Fruit fly (Drosophila melanogaster) whole organism, embryonic: ENCODE measurements around the gene CG10211.

Experiments
- Blimp-1 ChIP-seq: fragments of 200-800 bp; sonication (Bioruptor generic); optimal IDR thresholded peaks from 3 replicates; lab custom pipeline; 2018; ENCODE audit warnings: missing biosample characterization, missing genetic modification characterization, mild to moderate bottlenecking, moderate library complexity, missing genetic modification reagents
- CG10274 ChIP-seq: fragments of 200-800 bp; sonication (Bioruptor generic); optimal IDR thresholded peaks from 3 replicates; lab custom pipeline; 2017; ENCODE audit warnings: missing biosample characterization, mild to moderate bottlenecking, missing genetic modification characterization
- CG10366 ChIP-seq: fragments of 200-800 bp; sonication (Bioruptor generic); IDR thresholded peaks from 2 replicates; pipeline ENCODE4 v1.3.6; 2022; ENCODE audit warnings: missing biosample characterization, missing genetic modification characterization
- CG10979 ChIP-seq: fragments of 200-800 bp; sonication (Bioruptor generic); optimal IDR thresholded peaks from 2 replicates; lab custom pipeline; 2018; ENCODE audit warnings: missing biosample characterization, mild to moderate bottlenecking, missing genetic modification characterization, moderate library complexity
- CG11093 ChIP-seq: fragments of 200-800 bp; sonication (Bioruptor generic); IDR thresholded peaks from 3 replicates; pipeline ENCODE4 v1.3.6; 2022; ENCODE audit warnings: missing biosample characterization, missing genetic modification characterization
- CG11247 ChIP-seq: fragments of 200-800 bp; sonication (Bioruptor generic); IDR thresholded peaks from 2 replicates; pipeline ENCODE4 v1.3.6; 2022; ENCODE audit warnings: missing biosample characterization, missing genetic modification characterization
- CG1233 ChIP-seq: fragments of 200-800 bp; sonication (Bioruptor generic); optimal IDR thresholded peaks from 4 replicates; lab custom pipeline; 2018; ENCODE audit warnings: missing biosample characterization, mild to moderate bottlenecking, missing genetic modification characterization
- CG1529 ChIP-seq: fragments of 200-800 bp; sonication (Bioruptor generic); optimal IDR thresholded peaks from 3 replicates; lab custom pipeline; 2018; ENCODE audit warnings: missing biosample characterization, missing genetic modification characterization
- CG15696 ChIP-seq: fragments of 200-800 bp; sonication (Bioruptor generic); optimal IDR thresholded peaks from 2 replicates; lab custom pipeline; 2019; ENCODE audit warnings: missing biosample characterization, mild to moderate bottlenecking, missing genetic modification characterization, moderate library complexity
- CG1603 ChIP-seq: fragments of 200-800 bp; sonication (Bioruptor generic); optimal IDR thresholded peaks from 2 replicates; lab custom pipeline; 2019; ENCODE audit warnings: missing biosample characterization, mild to moderate bottlenecking, missing genetic modification characterization, moderate library complexity
- CG1647 ChIP-seq: fragments of 200-800 bp; sonication (Bioruptor generic); optimal IDR thresholded peaks from 3 replicates; lab custom pipeline; 2016; ENCODE audit warnings: missing biosample characterization, missing genetic modification characterization
- CG2116 ChIP-seq: fragments of 200-800 bp; sonication (Bioruptor generic); optimal IDR thresholded peaks from 3 replicates; lab custom pipeline; 2018; ENCODE audit warnings: missing biosample characterization, mild to moderate bottlenecking, missing genetic modification characterization
- CG2199 ChIP-seq: fragments of 200-800 bp; sonication (Bioruptor generic); IDR thresholded peaks from 3 replicates; pipeline ENCODE4 v1.3.6; 2022; ENCODE audit warnings: missing biosample characterization, missing genetic modification characterization
- CG4730 ChIP-seq: fragments of 200-800 bp; sonication (Bioruptor generic); IDR thresholded peaks from 2 replicates; pipeline ENCODE4 v1.3.6; 2022; ENCODE audit warnings: missing biosample characterization, missing genetic modification characterization
- CG5953 ChIP-seq: fragments of 200-800 bp; sonication (Bioruptor generic); IDR thresholded peaks from 2 replicates; pipeline ENCODE4 v1.3.6; 2022; ENCODE audit warnings: missing biosample characterization, missing genetic modification characterization
- CG6683 ChIP-seq: fragments of 200-800 bp; sonication (Bioruptor generic); optimal IDR thresholded peaks from 2 replicates; lab custom pipeline; 2017; ENCODE audit warnings: missing biosample characterization, mild to moderate bottlenecking, missing genetic modification characterization, missing genetic modification reagents
- CG6689 ChIP-seq: fragments of 200-800 bp; sonication (Bioruptor generic); IDR thresholded peaks from 2 replicates; pipeline ENCODE4 v1.3.6; 2022; ENCODE audit warnings: missing biosample characterization, missing genetic modification characterization
- D ChIP-seq, 2 experiments: fragments of 200-800 bp in 1 of 2; fragments of >200 bp in 1 of 2; sonication (Bioruptor generic) in 1 of 2; optimal IDR thresholded peaks; 2 replicates in 1 of 2; 3 replicates in 1 of 2; lab custom pipeline; 2017; ENCODE audit warnings: mild to moderate bottlenecking in 1 of 2, missing biosample characterization in 1 of 2, missing genetic modification characterization in 1 of 2, missing genetic modification reagents in 1 of 2
- Dip2 ChIP-seq: fragments of 200-800 bp; sonication (Bioruptor generic); IDR thresholded peaks from 2 replicates; pipeline ENCODE4 v1.3.6; 2022; ENCODE audit warnings: missing biosample characterization, missing genetic modification characterization
- Doc2 ChIP-seq: fragments of 200-800 bp; sonication (Bioruptor generic); IDR thresholded peaks from 2 replicates; pipeline ENCODE4 v1.3.6; 2022; ENCODE audit warnings: missing biosample characterization, missing genetic modification characterization
- H15 ChIP-seq: fragments of 200-800 bp; sonication (Bioruptor generic); IDR thresholded peaks from 3 replicates; pipeline ENCODE4 v1.3.6; 2022; ENCODE audit warnings: missing biosample characterization, missing genetic modification characterization
- HHEX ChIP-seq: fragments of 200-800 bp; sonication (Bioruptor generic); optimal IDR thresholded peaks from 3 replicates; lab custom pipeline; 2017; ENCODE audit warnings: missing biosample characterization, mild to moderate bottlenecking, missing genetic modification characterization, missing genetic modification reagents
- Hand ChIP-seq: fragments of 200-800 bp; sonication (Bioruptor generic); optimal IDR thresholded peaks from 2 replicates; lab custom pipeline; 2017; ENCODE audit warnings: mild to moderate bottlenecking, missing biosample characterization, missing genetic modification reagents, missing genetic modification characterization
- Hr3 ChIP-seq: fragments of 200-800 bp; sonication (Bioruptor generic); optimal IDR thresholded peaks from 3 replicates; lab custom pipeline; 2016; ENCODE audit warnings: missing biosample characterization, missing genetic modification characterization
- Lpt ChIP-seq: fragments of >200 bp; optimal IDR thresholded peaks from 2 replicates; lab custom pipeline; 2018; ENCODE audit warnings: missing biosample characterization, missing genetic modification characterization
- NK7.1 ChIP-seq: fragments of 200-800 bp; sonication (Bioruptor generic); optimal IDR thresholded peaks from 3 replicates; lab custom pipeline; 2016; ENCODE audit warnings: missing biosample characterization, missing genetic modification characterization
- Opbp ChIP-seq: fragments of 200-800 bp; sonication (Bioruptor generic); IDR thresholded peaks from 3 replicates; pipeline ENCODE4 v1.3.6; 2022; ENCODE audit warnings: missing biosample characterization, missing genetic modification characterization; ENCODE audit not compliant: partially characterized antibody
- PHDP ChIP-seq: fragments of 200-800 bp; sonication (Bioruptor generic); optimal IDR thresholded peaks from 3 replicates; lab custom pipeline; 2018; ENCODE audit warnings: missing biosample characterization, mild to moderate bottlenecking, missing genetic modification characterization, moderate library complexity
- Sin3A ChIP-seq: fragments of >200 bp; optimal IDR thresholded peaks from 2 replicates; lab custom pipeline; 2018
- Six4 ChIP-seq: fragments of 200-800 bp; sonication (Bioruptor generic); optimal IDR thresholded peaks from 2 replicates; lab custom pipeline; 2016; ENCODE audit warnings: missing biosample characterization, missing genetic modification characterization
- Sry-β ChIP-seq: fragments of 200-800 bp; sonication (Bioruptor generic); optimal IDR thresholded peaks from 2 replicates; lab custom pipeline; 2018; ENCODE audit warnings: missing biosample characterization, mild to moderate bottlenecking, missing genetic modification characterization, moderate library complexity
- bcd ChIP-seq: fragments of 200-800 bp; sonication (Bioruptor generic); optimal IDR thresholded peaks from 2 replicates; lab custom pipeline; 2017; ENCODE audit warnings: missing biosample characterization, mild to moderate bottlenecking, missing genetic modification characterization
- br ChIP-seq: fragments of >200 bp; optimal IDR thresholded peaks from 2 replicates; lab custom pipeline; 2017
- caup ChIP-seq: fragments of 200-800 bp; sonication (Bioruptor generic); optimal IDR thresholded peaks from 3 replicates; lab custom pipeline; 2017; ENCODE audit warnings: missing biosample characterization, mild to moderate bottlenecking, missing genetic modification characterization, moderate library complexity; ENCODE audit not compliant: severe bottlenecking
- dmrt99B ChIP-seq: fragments of 200-800 bp; sonication (Bioruptor generic); optimal IDR thresholded peaks from 2 replicates; lab custom pipeline; 2018; ENCODE audit warnings: missing biosample characterization, mild to moderate bottlenecking, missing genetic modification characterization, moderate library complexity
- dpn ChIP-seq, 2 experiments: fragments of 200-800 bp; sonication (Bioruptor generic); optimal IDR thresholded peaks; 3 replicates each; lab custom pipeline; 2016; ENCODE audit warnings: missing biosample characterization in 2 of 2, missing genetic modification characterization in 2 of 2
- eyg ChIP-seq: fragments of 200-800 bp; sonication (Bioruptor generic); optimal IDR thresholded peaks from 3 replicates; lab custom pipeline; 2016; ENCODE audit warnings: missing biosample characterization, missing genetic modification characterization
- fd64A ChIP-seq: fragments of 200-800 bp; sonication (Bioruptor generic); optimal IDR thresholded peaks from 3 replicates; lab custom pipeline; 2018; ENCODE audit warnings: missing biosample characterization, mild to moderate bottlenecking, missing genetic modification characterization
- gem ChIP-seq: fragments of 200-800 bp; sonication (Bioruptor generic); optimal IDR thresholded peaks from 2 replicates; lab custom pipeline; 2019; ENCODE audit warnings: missing biosample characterization, mild to moderate bottlenecking, missing genetic modification characterization, moderate library complexity
- hb ChIP-seq: fragments of 200-800 bp; sonication (Bioruptor generic); IDR thresholded peaks from 3 replicates; pipeline ENCODE4 v1.3.6; 2022; ENCODE audit warnings: missing biosample characterization, missing genetic modification characterization; ENCODE audit not compliant: partially characterized antibody
- klu ChIP-seq: fragments of 200-800 bp; sonication (Bioruptor generic); IDR thresholded peaks from 2 replicates; pipeline ENCODE4 v1.3.6; 2022; ENCODE audit warnings: missing biosample characterization, missing genetic modification characterization
- pan ChIP-seq, 4 experiments: fragments of >200 bp in 3 of 4; fragments of 200-800 bp in 1 of 4; sonication (Bioruptor generic) in 1 of 4; optimal IDR thresholded peaks in 3 of 4; IDR thresholded peaks in 1 of 4; 2 replicates each; pipeline versions ENCODE4 v1.3.6 to Lab custom; 2017 to 2022; ENCODE audit warnings: missing biosample characterization in 2 of 4, missing genetic modification characterization in 2 of 4, mixed read lengths in 1 of 4
- pzg ChIP-seq: fragments of 200-800 bp; sonication (Bioruptor generic); optimal IDR thresholded peaks from 3 replicates; lab custom pipeline; 2018; ENCODE audit warnings: missing biosample characterization, mild to moderate bottlenecking, missing genetic modification characterization, moderate library complexity
- row ChIP-seq: fragments of 200-800 bp; sonication (Bioruptor generic); IDR thresholded peaks from 3 replicates; pipeline ENCODE4 v1.3.6; 2022; ENCODE audit warnings: missing biosample characterization, missing genetic modification characterization
- run ChIP-seq: fragments of 200-800 bp; sonication (Bioruptor generic); optimal IDR thresholded peaks from 3 replicates; lab custom pipeline; 2018; ENCODE audit warnings: missing biosample characterization, mild to moderate bottlenecking, missing genetic modification characterization
- slp2 ChIP-seq: fragments of 200-800 bp; sonication (Bioruptor generic); optimal IDR thresholded peaks from 2 replicates; lab custom pipeline; 2016; ENCODE audit warnings: missing biosample characterization, missing genetic modification characterization
- sob ChIP-seq: fragments of 200-800 bp; sonication (Bioruptor generic); IDR thresholded peaks from 2 replicates; pipeline ENCODE4 v1.3.6; 2022; ENCODE audit warnings: missing biosample characterization, missing genetic modification characterization
- sqz ChIP-seq: fragments of 200-800 bp; sonication (Bioruptor generic); optimal IDR thresholded peaks from 3 replicates; lab custom pipeline; 2018; ENCODE audit warnings: missing biosample characterization, mild to moderate bottlenecking, missing genetic modification characterization
- sug ChIP-seq: fragments of 200-800 bp; optimal IDR thresholded peaks from 2 replicates; lab custom pipeline; 2019; ENCODE audit warnings: missing biosample characterization, mild to moderate bottlenecking, missing genetic modification characterization, moderate library complexity

CG10211 gene

dm6 chr2L:18557965-18558537, 40.8 kb downstream of the CG10211 start (continued):
- TF ChIP-seq Blimp-1 (GFP tag; lab: Kevin White, UChicago) (peak; percentile 77), eyg (GFP tag; lab: Kevin White, UChicago) (no peak), CG5953 (GFP tag; lab: Robert Waterston, UW) (peak; percentile 60), row (GFP tag; lab: Robert Waterston, UW) (peak; percentile 90), pan (optimal IDR thresholded peaks at IDR 0.05; lab: Kevin White, UChicago) (no peak), pan (GFP tag; optimal IDR thresholded peaks at IDR 0.05 in 1 of 2, IDR thresholded peaks at IDR 0.05 in 1 of 2) (peak in 1 of 2 experiments; percentile 88), bcd (GFP tag; lab: Kevin White, UChicago) (peak; percentile 68), CG1529 (peak; percentile 39), Opbp (GFP tag; lab: Robert Waterston, UW) (no peak), caup (GFP tag; lab: Kevin White, UChicago) (peak; percentile 78), Sin3A (lab: Kevin White, UChicago) (no peak), sug (tag; lab: Kevin White, UChicago) (peak; percentile 28), sob (GFP tag; lab: Robert Waterston, UW) (peak; percentile 84), CG10274 (GFP tag; lab: Kevin White, UChicago) (peak; percentile 7), CG10366 (peak; percentile 73), dmrt99B (tag; lab: Kevin White, UChicago) (peak; percentile 83), CG4730 (GFP tag; lab: Robert Waterston, UW) (peak; percentile 66), CG6683 (peak; percentile 63), Dip2 (GFP tag; lab: Robert Waterston, UW) (no peak), slp2 (GFP tag; lab: Kevin White, UChicago) (no peak), CG15696 (tag; lab: Kevin White, UChicago) (peak; percentile 35), CG11247 (GFP tag; lab: Robert Waterston, UW) (peak; percentile 48; the same call in 1 of the 2 replicates), hb (GFP tag; lab: Robert Waterston, UW) (no peak), PHDP (tag; lab: Kevin White, UChicago) (peak; percentile 84), CG1233 (GFP tag; lab: Kevin White, UChicago) (peak; percentile 49), NK7.1 (GFP tag; lab: Kevin White, UChicago) (no peak), Hr3 (peak; percentile 77), sqz (GFP tag; lab: Kevin White, UChicago) (peak; percentile 31), HHEX (GFP tag; lab: Kevin White, UChicago) (peak; percentile 81), pzg (GFP tag; lab: Kevin White, UChicago) (no peak), D (optimal IDR thresholded peaks at IDR 0.05; lab: Kevin White, UChicago) (no peak), D (GFP tag; optimal IDR thresholded peaks at IDR 0.05; lab: Kevin White, UChicago) (peak; percentile 66), Six4 (GFP tag; lab: Kevin White, UChicago) (peak; percentile 65), CG10979 (tag; lab: Kevin White, UChicago) (peak; percentile 72), CG2116 (GFP tag; lab: Kevin White, UChicago) (peak; percentile 17), klu (GFP tag; lab: Robert Waterston, UW) (0 out of 2 replicates have a peak, but pooled peaks have one; percentile 42), br (lab: Kevin White, UChicago) (no peak), dpn (GFP tag; optimal IDR thresholded peaks at IDR 0.05; lab: Kevin White, UChicago) (peak; percentile 2 to 70), CG2199 (GFP tag; lab: Robert Waterston, UW) (no peak), run (no peak), gem (tag; lab: Kevin White, UChicago) (peak; percentile 88), Hand (peak; percentile 61), H15 (GFP tag; lab: Robert Waterston, UW) (peak; percentile 75), Sry-β (no peak), Lpt (no peak), Doc2 (GFP tag; lab: Robert Waterston, UW) (no peak), CG11093 (peak; percentile 58; the same call in 1 of the 3 replicates), CG1603 (peak; percentile 14), CG1647 (GFP tag; lab: Kevin White, UChicago) (no peak), CG6689 (GFP tag; lab: Robert Waterston, UW) (peak; percentile 84), fd64A (no peak)
